Worm (Caenorhabditis elegans): ENCODE measurements around the gene K09E9.3.

DNA sequence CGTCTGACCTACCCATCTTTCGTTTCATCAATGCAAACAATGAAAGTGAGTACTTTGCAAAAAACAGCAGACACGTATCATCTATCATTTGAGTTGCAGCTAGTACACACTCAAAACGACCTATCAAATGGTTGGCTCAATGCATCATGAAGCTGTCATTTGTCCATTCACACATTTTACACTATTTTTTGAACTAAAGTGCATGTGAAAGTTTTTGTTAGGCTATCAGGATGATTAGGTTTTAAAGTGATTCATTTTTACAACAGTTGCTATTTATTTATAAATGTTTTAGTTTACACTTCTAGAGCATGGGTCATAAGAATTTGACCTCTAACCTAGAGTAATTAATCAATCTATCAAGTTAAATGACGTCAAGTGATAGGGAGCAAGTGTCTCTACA lies 13.7 kb downstream of the K09E9.3 start:
- TF ChIP-seq ama-1 (optimal IDR thresholded peaks at IDR 0.05) (no peak), B0310.2 (tag; optimal IDR thresholded peaks at IDR 0.05) (no peak), hnd-1 (tag; optimal IDR thresholded peaks at IDR 0.05) (no peak), ets-7 (tag; optimal IDR thresholded peaks at IDR 0.05) (no peak), F13C5.2 (tag; optimal IDR thresholded peaks at IDR 0.05) (no peak), flt-1 (GFP tag; IDR thresholded peaks at IDR 0.05) (no peak), pes-1 (GFP tag; IDR thresholded peaks at IDR 0.05) (no peak), hmbx-1 (tag; optimal IDR thresholded peaks at IDR 0.05) (no peak), ceh-36 (tag; optimal IDR thresholded peaks at IDR 0.05) (no peak), sea-1 (GFP tag; conservative IDR thresholded peaks at IDR 0.05) (no peak), hmg-4 (GFP tag; optimal IDR thresholded peaks at IDR 0.05) (no peak)
